Worm (Caenorhabditis elegans) whole organism, L4 larva: ENCODE measurements around the gene abcf-3.

Source experiments
- D1046.2 ChIP-seq: fragments of 200-800 bp; sonication (Bioruptor generic); IDR thresholded peaks from 2 replicates; pipeline ENCODE4 v1.3.6; 2022; ENCODE audit warnings: missing genetic modification characterization, missing compliant biosample characterization
- F26F4.8 ChIP-seq: fragments of 200-800 bp; sonication (Bioruptor generic); conservative IDR thresholded peaks from 2 replicates; pipeline ENCODE4 v1.3.6; 2022; ENCODE audit warnings: missing genetic modification characterization, missing compliant biosample characterization
- F44E2.7 ChIP-seq: fragments of 200-800 bp; sonication (Bioruptor generic); IDR thresholded peaks from 2 replicates; pipeline ENCODE4 v2.1.2; 2022; ENCODE audit warnings: missing genetic modification characterization, missing compliant biosample characterization
- F49E8.2 ChIP-seq: sonication (generic microtip); optimal IDR thresholded peaks from 2 replicates; lab custom pipeline; 2016; ENCODE audit warnings: missing compliant biosample characterization, mild to moderate bottlenecking, missing genetic modification characterization, borderline replicate concordance
- Y48G9A.11 ChIP-seq: fragments of 200-800 bp; sonication (Bioruptor generic); IDR thresholded peaks from 2 replicates; pipeline ENCODE4 v1.3.6; 2022; ENCODE audit warnings: missing genetic modification reagents, missing genetic modification characterization, missing compliant biosample characterization
- ZK337.2 ChIP-seq: fragments of 200-800 bp; sonication (Bioruptor generic); IDR thresholded peaks from 2 replicates; pipeline ENCODE4 v1.3.6; 2022; ENCODE audit warnings: missing genetic modification reagents, missing genetic modification characterization, missing compliant biosample characterization
- aly-2 ChIP-seq: sonication (generic microtip); optimal IDR thresholded peaks from 2 replicates; lab custom pipeline; 2018; ENCODE audit warnings: missing biosample characterization, missing genetic modification characterization
- ama-1 ChIP-seq: fragments of 150-350 bp; optimal IDR thresholded peaks from 2 replicates; lab custom pipeline; 2014; ENCODE audit warnings: inconsistent platforms, mixed read lengths
- attf-4 ChIP-seq: sonication (generic microtip); optimal IDR thresholded peaks from 3 replicates; lab custom pipeline; 2017; ENCODE audit warnings: missing biosample characterization, missing genetic modification characterization
- ceh-28 ChIP-seq: fragments of 150-350 bp; optimal IDR thresholded peaks from 2 replicates; lab custom pipeline; 2014; ENCODE audit warnings: missing biosample characterization, missing genetic modification reagents, missing genetic modification characterization
- ctbp-1 ChIP-seq: fragments of 200-800 bp; sonication (Bioruptor generic); IDR thresholded peaks from 2 replicates; pipeline ENCODE4 v1.3.6; 2022; ENCODE audit warnings: missing genetic modification reagents, missing genetic modification characterization, missing compliant biosample characterization
- daf-16 ChIP-seq, 3 experiments: sonication (generic microtip); optimal IDR thresholded peaks; 2 replicates each; lab custom pipeline; 2016 to 2017; ENCODE audit warnings: missing genetic modification characterization in 3 of 3, missing genetic modification reagents in 3 of 3, mild to moderate bottlenecking in 2 of 3, missing compliant biosample characterization in 2 of 3, missing biosample characterization in 1 of 3, moderate library complexity in 1 of 3
- daf-19 ChIP-seq: fragments of 200-800 bp; sonication (Bioruptor generic); conservative IDR thresholded peaks from 2 replicates; pipeline ENCODE4 v1.3.6; 2022; ENCODE audit warnings: missing genetic modification characterization, missing compliant biosample characterization
- dve-1 ChIP-seq: sonication (generic microtip); optimal IDR thresholded peaks from 2 replicates; lab custom pipeline; 2017; ENCODE audit warnings: antibody characterized with exemption, mild to moderate bottlenecking, missing genetic modification characterization, missing compliant biosample characterization; ENCODE audit not compliant: insufficient read depth
- egl-27 ChIP-seq: sonication (generic microtip); optimal IDR thresholded peaks from 3 replicates; lab custom pipeline; 2017; ENCODE audit warnings: missing biosample characterization, missing genetic modification reagents, missing genetic modification characterization
- egl-43 ChIP-seq: fragments of 200-800 bp; sonication (Bioruptor generic); IDR thresholded peaks from 2 replicates; pipeline ENCODE4 v1.3.6; 2022; ENCODE audit warnings: missing genetic modification reagents, missing genetic modification characterization, missing compliant biosample characterization
- fkh-10 ChIP-seq: fragments of 150-350 bp; optimal IDR thresholded peaks from 2 replicates; lab custom pipeline; 2014; ENCODE audit warnings: missing biosample characterization, missing genetic modification reagents, missing genetic modification characterization
- fos-1 ChIP-seq: fragments of 150-350 bp; optimal IDR thresholded peaks from 2 replicates; lab custom pipeline; 2014; ENCODE audit warnings: missing biosample characterization, missing genetic modification characterization
- hif-1 ChIP-seq, 2 experiments: sonication (generic microtip); optimal IDR thresholded peaks; 2 replicates each; lab custom pipeline; 2016 to 2017; ENCODE audit warnings: missing compliant biosample characterization in 2 of 2, missing genetic modification characterization in 2 of 2, missing genetic modification reagents in 2 of 2, missing genotype in 2 of 2, mild to moderate bottlenecking in 1 of 2
- hlh-30 ChIP-seq: sonication (generic microtip); optimal IDR thresholded peaks from 2 replicates; lab custom pipeline; 2017; ENCODE audit warnings: antibody characterized with exemption, mild to moderate bottlenecking, missing genetic modification characterization, missing compliant biosample characterization; ENCODE audit not compliant: insufficient read depth
- hmg-1.1 ChIP-seq: fragments of 200-800 bp; sonication (Bioruptor generic); IDR thresholded peaks from 2 replicates; pipeline ENCODE4 v1.3.6; 2022; ENCODE audit warnings: missing genetic modification reagents, missing genetic modification characterization, missing compliant biosample characterization
- jun-1 ChIP-seq: fragments of 150-350 bp; optimal IDR thresholded peaks from 2 replicates; lab custom pipeline; 2014; ENCODE audit warnings: missing biosample characterization, missing genetic modification reagents, missing genetic modification characterization
- lin-1 ChIP-seq: fragments of 200-800 bp; sonication (Bioruptor generic); IDR thresholded peaks from 2 replicates; pipeline ENCODE4 v1.3.6; 2022; ENCODE audit warnings: missing genetic modification reagents, missing genetic modification characterization, missing compliant biosample characterization
- lin-38 ChIP-seq: fragments of 200-800 bp; sonication (Bioruptor generic); IDR thresholded peaks from 2 replicates; pipeline ENCODE4 v1.3.6; 2022; ENCODE audit warnings: missing genetic modification reagents, missing genetic modification characterization, missing compliant biosample characterization
- mdl-1 ChIP-seq, 2 experiments: fragments of 150-350 bp in 1 of 2; sonication (generic microtip) in 1 of 2; optimal IDR thresholded peaks; 2 replicates each; lab custom pipeline; 2014 to 2017; ENCODE audit warnings: missing biosample characterization in 2 of 2, missing genetic modification characterization in 2 of 2
- nhr-25 ChIP-seq: sonication (generic microtip); optimal IDR thresholded peaks from 2 replicates; lab custom pipeline; 2017; ENCODE audit warnings: missing genetic modification characterization, mild to moderate bottlenecking, missing compliant biosample characterization, antibody characterized with exemption, moderate library complexity, borderline replicate concordance; ENCODE audit not compliant: insufficient read depth
- pha-4 ChIP-seq, 2 experiments: fragments of 150-350 bp in 1 of 2; fragments of 200-800 bp in 1 of 2; sonication (Bioruptor generic) in 1 of 2; IDR thresholded peaks in 1 of 2; optimal IDR thresholded peaks in 1 of 2; 2 replicates each; pipeline versions ENCODE4 v1.3.6 to Lab custom; 2014 to 2022; ENCODE audit warnings: missing genetic modification characterization in 2 of 2, missing genetic modification reagents in 2 of 2, missing biosample characterization in 1 of 2, missing compliant biosample characterization in 1 of 2
- skn-1 ChIP-seq: fragments of 150-350 bp; optimal IDR thresholded peaks from 2 replicates; lab custom pipeline; 2014; ENCODE audit warnings: missing biosample characterization, missing genetic modification characterization
- snpc-1.2 ChIP-seq: fragments of 200-800 bp; sonication (Bioruptor generic); IDR thresholded peaks from 2 replicates; pipeline ENCODE4 v1.3.6; 2022; ENCODE audit warnings: missing genetic modification reagents, missing genetic modification characterization, missing compliant biosample characterization
- snpc-4 ChIP-seq: fragments of 150-350 bp; optimal IDR thresholded peaks from 2 replicates; lab custom pipeline; 2014; ENCODE audit warnings: missing biosample characterization, missing genetic modification characterization
- spr-1 ChIP-seq: sonication (generic microtip); optimal IDR thresholded peaks from 2 replicates; lab custom pipeline; 2016; ENCODE audit warnings: mild to moderate bottlenecking, missing genetic modification characterization, missing compliant biosample characterization
- tra-1 ChIP-seq: fragments of 200-800 bp; sonication (Bioruptor generic); IDR thresholded peaks from 2 replicates; pipeline ENCODE4 v1.3.6; 2022; ENCODE audit warnings: missing genetic modification reagents, missing genetic modification characterization, missing compliant biosample characterization
- unc-130 ChIP-seq: sonication (generic microtip); optimal IDR thresholded peaks from 2 replicates; lab custom pipeline; 2016; ENCODE audit warnings: missing genetic modification reagents, missing genetic modification characterization, missing compliant biosample characterization
- unc-62 ChIP-seq, 3 experiments: fragments of 150-350 bp in 1 of 3; sonication (generic microtip); optimal IDR thresholded peaks in 2 of 3; peaks in 1 of 3; 1 replicate in 1 of 3; 2 replicates in 2 of 3; lab custom pipeline; 2014 to 2017; ENCODE audit warnings: missing biosample characterization in 3 of 3, missing genetic modification characterization in 3 of 3, missing genetic modification reagents in 3 of 3, missing genotype in 1 of 3
- vab-7 ChIP-seq: fragments of 200-800 bp; sonication (Bioruptor generic); IDR thresholded peaks from 2 replicates; pipeline ENCODE4 v1.3.6; 2022; ENCODE audit warnings: missing genetic modification reagents, missing genetic modification characterization, missing compliant biosample characterization
- zag-1 ChIP-seq: fragments of 150-350 bp; optimal IDR thresholded peaks from 2 replicates; lab custom pipeline; 2014; ENCODE audit warnings: missing biosample characterization, missing genetic modification characterization
- zfp-3 ChIP-seq: fragments of 200-800 bp; sonication (Bioruptor generic); conservative IDR thresholded peaks from 2 replicates; pipeline ENCODE4 v1.3.6; 2022; ENCODE audit warnings: missing genetic modification reagents, missing genetic modification characterization, missing compliant biosample characterization
- ztf-7 ChIP-seq: fragments of 150-350 bp; optimal IDR thresholded peaks from 2 replicates; lab custom pipeline; 2014; ENCODE audit warnings: missing biosample characterization, missing genetic modification characterization

The abcf-3 gene

DNA sequence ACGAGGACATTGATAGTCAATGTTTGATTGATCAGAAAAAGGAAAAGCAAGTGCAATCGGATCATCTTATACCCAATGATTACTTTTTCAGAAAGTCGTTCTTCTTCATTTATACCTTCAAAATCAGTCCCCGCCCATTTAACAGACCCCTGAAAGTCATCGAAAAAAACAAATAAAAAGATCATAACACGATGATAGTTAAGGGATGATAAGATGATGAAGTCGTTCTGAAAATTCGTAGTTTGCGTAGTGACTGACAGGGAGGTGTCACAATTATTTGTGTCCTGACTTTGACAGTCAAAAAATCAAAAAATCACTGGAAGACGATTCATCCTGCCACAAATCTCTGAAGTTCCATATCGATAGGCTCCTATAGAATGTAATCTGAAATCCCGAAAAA lies 21.3 kb downstream of the abcf-3 start, which contains the start of gene ugt-66:
TSS of gene ugt-66 (minus strand) at position 101 of the 400 bp plus-strand sequence.
- no peak for TF ChIP-seq nhr-25 (tag; lab: Kevin White, UChicago)
- TF ChIP-seq tra-1, result no peak
- TF ChIP-seq zfp-3 (GFP tag; lab: Robert Waterston, UW), result no peak
- TF ChIP-seq lin-1, result no peak
- TF ChIP-seq D1046.2 (GFP tag; lab: Robert Waterston, UW), result no peak
- TF ChIP-seq F26F4.8, result no peak
- no peak for TF ChIP-seq hlh-30 (tag; lab: Kevin White, UChicago)
- no peak for TF ChIP-seq zag-1 (tag; lab: Kevin White, UChicago)
- TF ChIP-seq ceh-28 (tag; lab: Kevin White, UChicago), result no peak
- TF ChIP-seq skn-1, result no peak
- no peak for TF ChIP-seq ctbp-1 (GFP tag; lab: Robert Waterston, UW)
- no peak for TF ChIP-seq hif-1 (tag; optimal IDR thresholded peaks at IDR 0.05; lab: Kevin White, UChicago)
- no peak for TF ChIP-seq unc-130 (GFP tag; lab: Kevin White, UChicago)
- TF ChIP-seq dve-1 (tag; lab: Kevin White, UChicago), result no peak
- no peak for TF ChIP-seq snpc-1.2 (GFP tag; lab: Robert Waterston, UW)
- no peak for TF ChIP-seq spr-1 (tag; lab: Kevin White, UChicago)
- no peak for TF ChIP-seq ZK337.2 (GFP tag; lab: Robert Waterston, UW)
- no peak for TF ChIP-seq vab-7 (GFP tag; lab: Robert Waterston, UW)

DNA sequence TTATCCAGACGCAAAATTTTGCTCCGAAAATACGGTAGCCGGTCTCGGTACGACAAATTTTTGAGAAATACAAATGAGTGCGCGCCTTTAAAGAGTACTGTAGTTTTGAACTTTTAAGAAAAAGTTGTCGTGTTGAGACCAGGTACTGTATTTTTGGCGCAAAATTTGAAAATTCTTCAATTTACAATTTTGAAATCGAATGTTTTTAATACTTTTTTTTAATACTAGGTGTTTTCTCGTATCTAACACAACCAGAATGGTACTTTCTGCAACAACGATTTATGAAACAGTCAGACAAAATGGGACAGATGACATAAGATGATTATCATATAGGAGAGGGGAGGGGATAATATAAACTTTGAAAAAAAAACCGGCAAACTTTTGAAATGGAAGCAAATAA lies 22.5 kb downstream of the abcf-3 start:
- TF ChIP-seq daf-19 (no peak), lin-1 (no peak), jun-1 (tag; lab: Kevin White, UChicago) (no peak), egl-43 (GFP tag; lab: Robert Waterston, UW) (no peak), pha-4 (GFP tag; IDR thresholded peaks at IDR 0.05; lab: Robert Waterston, UW) (no peak), pha-4 (tag; optimal IDR thresholded peaks at IDR 0.05; lab: Kevin White, UChicago) (no peak), lin-38 (GFP tag; lab: Robert Waterston, UW) (peak; percentile 51), F49E8.2 (tag; lab: Kevin White, UChicago) (peak; percentile 70), mdl-1 (tag; optimal IDR thresholded peaks at IDR 0.05; lab: Kevin White, UChicago) (no peak), fkh-10 (GFP tag; lab: Kevin White, UChicago) (no peak), skn-1 (no peak), unc-62 (GFP tag; optimal IDR thresholded peaks at IDR 0.05 in 1 of 2; lab: Kevin White, UChicago) (no peak), unc-62 (tag; optimal IDR thresholded peaks at IDR 0.05; lab: Kevin White, UChicago) (no peak), egl-27 (tag; lab: Kevin White, UChicago) (no peak), daf-16 (GFP tag; optimal IDR thresholded peaks at IDR 0.05; lab: Kevin White, UChicago) (no peak), daf-16 (tag; optimal IDR thresholded peaks at IDR 0.05; lab: Kevin White, UChicago) (no peak), Y48G9A.11 (0 out of 2 replicates have a peak, but pooled peaks have one; percentile 29), ama-1 (lab: Kevin White, UChicago) (no peak), aly-2 (tag; lab: Kevin White, UChicago) (no peak), F26F4.8 (no peak), vab-7 (GFP tag; lab: Robert Waterston, UW) (no peak), attf-4 (tag; lab: Kevin White, UChicago) (no peak), snpc-4 (tag; lab: Kevin White, UChicago) (no peak), hmg-1.1 (GFP tag; lab: Robert Waterston, UW) (no peak), fos-1 (no peak), ztf-7 (tag; lab: Kevin White, UChicago) (no peak), F44E2.7 (no peak)
